Worm (Caenorhabditis elegans) whole organism, L4 larva: ENCODE results near the gene sdz-8.

Source experiments
- F44E2.7 ChIP-seq: fragments of 200-800 bp; sonication (Bioruptor generic); IDR thresholded peaks from 2 replicates; pipeline ENCODE4 v2.1.2; 2022; ENCODE audit warnings: missing genetic modification characterization, missing compliant biosample characterization
- T20F7.1 ChIP-seq: fragments of 200-800 bp; sonication (Bioruptor generic); optimal IDR thresholded peaks from 2 replicates; lab custom pipeline; 2018; ENCODE audit warnings: mild to moderate bottlenecking, missing genetic modification characterization, missing compliant biosample characterization
- Y105C5A.15 ChIP-seq: fragments of 200-800 bp; sonication (Bioruptor generic); IDR thresholded peaks from 2 replicates; pipeline ENCODE4 v1.3.6; 2022; ENCODE audit warnings: missing genetic modification characterization, missing compliant biosample characterization
- ama-1 ChIP-seq: fragments of 150-350 bp; optimal IDR thresholded peaks from 2 replicates; lab custom pipeline; 2014; ENCODE audit warnings: inconsistent platforms, mixed read lengths
- arid-1 ChIP-seq: fragments of 200-800 bp; sonication (Bioruptor generic); conservative IDR thresholded peaks from 2 replicates; pipeline ENCODE4 v1.3.6; 2022; ENCODE audit warnings: missing genetic modification reagents, missing genetic modification characterization, missing compliant biosample characterization
- ceh-28 ChIP-seq: fragments of 150-350 bp; optimal IDR thresholded peaks from 2 replicates; lab custom pipeline; 2014; ENCODE audit warnings: missing biosample characterization, missing genetic modification reagents, missing genetic modification characterization
- ctbp-1 ChIP-seq: fragments of 200-800 bp; sonication (Bioruptor generic); IDR thresholded peaks from 2 replicates; pipeline ENCODE4 v1.3.6; 2022; ENCODE audit warnings: missing genetic modification reagents, missing genetic modification characterization, missing compliant biosample characterization
- daf-16 ChIP-seq, 3 experiments: sonication (generic microtip); optimal IDR thresholded peaks; 2 replicates each; lab custom pipeline; 2016 to 2017; ENCODE audit warnings: missing genetic modification characterization in 3 of 3, missing genetic modification reagents in 3 of 3, mild to moderate bottlenecking in 2 of 3, missing compliant biosample characterization in 2 of 3, missing biosample characterization in 1 of 3, moderate library complexity in 1 of 3
- dmd-6 ChIP-seq: fragments of 200-800 bp; sonication (Bioruptor generic); IDR thresholded peaks from 2 replicates; pipeline ENCODE4 v1.3.6; 2022; ENCODE audit warnings: missing genetic modification reagents, missing genetic modification characterization, missing compliant biosample characterization
- dpl-1 ChIP-seq: fragments of 150-350 bp; optimal IDR thresholded peaks from 2 replicates; lab custom pipeline; 2014; ENCODE audit warnings: missing biosample characterization, missing genetic modification reagents, missing genetic modification characterization
- dve-1 ChIP-seq: sonication (generic microtip); optimal IDR thresholded peaks from 2 replicates; lab custom pipeline; 2017; ENCODE audit warnings: antibody characterized with exemption, mild to moderate bottlenecking, missing genetic modification characterization, missing compliant biosample characterization; ENCODE audit not compliant: insufficient read depth
- egl-27 ChIP-seq: sonication (generic microtip); optimal IDR thresholded peaks from 3 replicates; lab custom pipeline; 2017; ENCODE audit warnings: missing biosample characterization, missing genetic modification reagents, missing genetic modification characterization
- hlh-11 ChIP-seq: fragments of 200-800 bp; sonication (Bioruptor generic); optimal IDR thresholded peaks from 2 replicates; lab custom pipeline; 2018; ENCODE audit warnings: mild to moderate bottlenecking, missing genetic modification characterization, missing compliant biosample characterization
- hlh-30 ChIP-seq: sonication (generic microtip); optimal IDR thresholded peaks from 2 replicates; lab custom pipeline; 2017; ENCODE audit warnings: antibody characterized with exemption, mild to moderate bottlenecking, missing genetic modification characterization, missing compliant biosample characterization; ENCODE audit not compliant: insufficient read depth
- hmg-1.1 ChIP-seq: fragments of 200-800 bp; sonication (Bioruptor generic); IDR thresholded peaks from 2 replicates; pipeline ENCODE4 v1.3.6; 2022; ENCODE audit warnings: missing genetic modification reagents, missing genetic modification characterization, missing compliant biosample characterization
- lin-13 ChIP-seq: fragments of 150-350 bp; optimal IDR thresholded peaks from 2 replicates; lab custom pipeline; 2014; ENCODE audit warnings: missing biosample characterization, missing genetic modification reagents, missing genetic modification characterization
- lin-15B ChIP-seq: fragments of 150-350 bp; sonication (generic microtip); optimal IDR thresholded peaks from 3 replicates; lab custom pipeline; 2014; ENCODE audit warnings: missing biosample characterization, missing genetic modification characterization
- lin-29 ChIP-seq: fragments of 200-800 bp; sonication (Bioruptor generic); IDR thresholded peaks from 2 replicates; pipeline ENCODE4 v1.3.6; 2022; ENCODE audit warnings: missing genetic modification reagents, missing genetic modification characterization, missing compliant biosample characterization
- lin-39 ChIP-seq: fragments of 150-350 bp; optimal IDR thresholded peaks from 2 replicates; lab custom pipeline; 2014; ENCODE audit warnings: missing biosample characterization, missing genetic modification reagents, missing genetic modification characterization
- lsy-2 ChIP-seq, 2 experiments: fragments of 150-350 bp in 1 of 2; sonication (generic microtip) in 1 of 2; optimal IDR thresholded peaks; 2 replicates each; lab custom pipeline; 2014 to 2017; ENCODE audit warnings: missing biosample characterization in 2 of 2, missing genetic modification characterization in 2 of 2
- madf-5 ChIP-seq, 2 experiments: fragments of 200-800 bp; sonication (Bioruptor generic); IDR thresholded peaks; 2 replicates each; pipeline ENCODE4 v1.3.6; 2022; ENCODE audit warnings: missing compliant biosample characterization in 2 of 2, missing genetic modification characterization in 2 of 2
- mdl-1 ChIP-seq, 2 experiments: fragments of 150-350 bp in 1 of 2; sonication (generic microtip) in 1 of 2; optimal IDR thresholded peaks; 2 replicates each; lab custom pipeline; 2014 to 2017; ENCODE audit warnings: missing biosample characterization in 2 of 2, missing genetic modification characterization in 2 of 2
- mep-1 ChIP-seq: fragments of 150-350 bp; sonication (generic microtip); optimal IDR thresholded peaks from 3 replicates; lab custom pipeline; 2014; ENCODE audit warnings: missing biosample characterization, missing genetic modification characterization
- mes-2 ChIP-seq: sonication (generic microtip); optimal IDR thresholded peaks from 2 replicates; lab custom pipeline; 2016; ENCODE audit warnings: missing genotype, mild to moderate bottlenecking, missing genetic modification characterization, missing compliant biosample characterization; ENCODE audit not compliant: poor library complexity, severe bottlenecking
- mxl-2 ChIP-seq: fragments of 200-800 bp; sonication (Bioruptor generic); conservative IDR thresholded peaks from 2 replicates; pipeline ENCODE4 v1.3.6; 2022; ENCODE audit warnings: missing genetic modification reagents, missing genetic modification characterization, missing compliant biosample characterization
- mxl-3 ChIP-seq: fragments of 200-800 bp; sonication (Bioruptor generic); optimal IDR thresholded peaks from 2 replicates; lab custom pipeline; 2018; ENCODE audit warnings: mild to moderate bottlenecking, missing genetic modification characterization, missing compliant biosample characterization
- nhr-10 ChIP-seq: fragments of 150-350 bp; optimal IDR thresholded peaks from 2 replicates; lab custom pipeline; 2014; ENCODE audit warnings: missing biosample characterization, missing genetic modification characterization
- nhr-102 ChIP-seq: sonication (generic microtip); optimal IDR thresholded peaks from 2 replicates; lab custom pipeline; 2016; ENCODE audit warnings: mild to moderate bottlenecking, missing genetic modification characterization, moderate library complexity, missing compliant biosample characterization
- nhr-11 ChIP-seq: fragments of 150-350 bp; optimal IDR thresholded peaks from 2 replicates; lab custom pipeline; 2014; ENCODE audit warnings: missing biosample characterization, missing genetic modification characterization
- nhr-111 ChIP-seq: fragments of 200-800 bp; sonication (Bioruptor generic); optimal IDR thresholded peaks from 2 replicates; lab custom pipeline; 2018; ENCODE audit warnings: mild to moderate bottlenecking, missing genetic modification characterization, missing compliant biosample characterization
- nhr-25 ChIP-seq: sonication (generic microtip); optimal IDR thresholded peaks from 2 replicates; lab custom pipeline; 2017; ENCODE audit warnings: missing genetic modification characterization, mild to moderate bottlenecking, missing compliant biosample characterization, antibody characterized with exemption, moderate library complexity, borderline replicate concordance; ENCODE audit not compliant: insufficient read depth
- nhr-28 ChIP-seq: fragments of 150-350 bp; optimal IDR thresholded peaks from 2 replicates; lab custom pipeline; 2014; ENCODE audit warnings: missing biosample characterization, missing genetic modification characterization
- nhr-48 ChIP-seq: sonication (generic microtip); optimal IDR thresholded peaks from 2 replicates; lab custom pipeline; 2016; ENCODE audit warnings: mild to moderate bottlenecking, missing genetic modification characterization, missing compliant biosample characterization
- nhr-6 ChIP-seq: fragments of 150-350 bp; optimal IDR thresholded peaks from 2 replicates; lab custom pipeline; 2014; ENCODE audit warnings: missing biosample characterization, missing genetic modification characterization
- nhr-77 ChIP-seq: fragments of 150-350 bp; optimal IDR thresholded peaks from 2 replicates; lab custom pipeline; 2014; ENCODE audit warnings: missing biosample characterization, missing genetic modification characterization
- pha-4 ChIP-seq, 2 experiments: fragments of 150-350 bp in 1 of 2; fragments of 200-800 bp in 1 of 2; sonication (Bioruptor generic) in 1 of 2; IDR thresholded peaks in 1 of 2; optimal IDR thresholded peaks in 1 of 2; 2 replicates each; pipeline versions ENCODE4 v1.3.6 to Lab custom; 2014 to 2022; ENCODE audit warnings: missing genetic modification characterization in 2 of 2, missing genetic modification reagents in 2 of 2, missing biosample characterization in 1 of 2, missing compliant biosample characterization in 1 of 2
- pqm-1 ChIP-seq: sonication (generic microtip); optimal IDR thresholded peaks from 2 replicates; lab custom pipeline; 2017; ENCODE audit warnings: missing biosample characterization, missing genetic modification characterization
- rbr-2 ChIP-seq: sonication (generic microtip); optimal IDR thresholded peaks from 2 replicates; lab custom pipeline; 2016; ENCODE audit warnings: missing genotype, missing genetic modification characterization, missing compliant biosample characterization
- saeg-2 ChIP-seq: fragments of 200-800 bp; sonication (Bioruptor generic); IDR thresholded peaks from 2 replicates; pipeline ENCODE4 v1.3.6; 2022; ENCODE audit warnings: missing genetic modification reagents, missing genetic modification characterization, missing compliant biosample characterization
- set-16 ChIP-seq: fragments of 200-800 bp; sonication (Bioruptor generic); IDR thresholded peaks from 2 replicates; pipeline ENCODE4 v1.3.6; 2022; ENCODE audit warnings: missing genetic modification reagents, missing genetic modification characterization, missing compliant biosample characterization
- unc-130 ChIP-seq: sonication (generic microtip); optimal IDR thresholded peaks from 2 replicates; lab custom pipeline; 2016; ENCODE audit warnings: missing genetic modification reagents, missing genetic modification characterization, missing compliant biosample characterization
- unc-62 ChIP-seq, 3 experiments: fragments of 150-350 bp in 1 of 3; sonication (generic microtip); optimal IDR thresholded peaks in 2 of 3; peaks in 1 of 3; 1 replicate in 1 of 3; 2 replicates in 2 of 3; lab custom pipeline; 2014 to 2017; ENCODE audit warnings: missing biosample characterization in 3 of 3, missing genetic modification characterization in 3 of 3, missing genetic modification reagents in 3 of 3, missing genotype in 1 of 3
- zfp-3 ChIP-seq: fragments of 200-800 bp; sonication (Bioruptor generic); conservative IDR thresholded peaks from 2 replicates; pipeline ENCODE4 v1.3.6; 2022; ENCODE audit warnings: missing genetic modification reagents, missing genetic modification characterization, missing compliant biosample characterization
- ztf-7 ChIP-seq: fragments of 150-350 bp; optimal IDR thresholded peaks from 2 replicates; lab custom pipeline; 2014; ENCODE audit warnings: missing biosample characterization, missing genetic modification characterization

The sdz-8 gene

DNA sequence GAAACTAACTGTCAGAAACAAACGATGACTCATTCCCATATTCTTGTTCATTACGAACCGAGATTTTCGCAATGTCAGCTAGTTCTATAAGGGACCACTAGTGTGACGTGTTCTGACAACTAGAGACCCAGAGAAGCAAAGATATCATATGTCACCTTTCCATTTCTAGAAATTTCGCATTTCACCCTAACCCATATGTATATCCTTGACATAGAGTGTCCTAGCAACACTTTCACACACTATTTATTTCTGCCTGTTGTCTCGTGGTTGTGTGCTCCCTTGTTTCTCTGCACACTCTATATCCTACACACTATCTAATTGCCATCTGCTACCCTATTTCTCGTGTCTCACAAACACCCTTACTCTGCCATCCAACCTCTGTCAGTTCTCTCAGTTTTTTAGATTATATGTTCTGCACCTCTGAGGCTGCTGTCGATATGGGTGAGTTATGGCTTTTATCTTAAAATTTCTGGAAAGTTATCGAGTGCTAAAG is 33.0 kb upstream of the sdz-8 start, which contains the start of the genes F38B7.17 and F38B7.3:
F38B7.17 (minus strand) TSS at position 51 of the 493 bp plus-strand sequence.
F38B7.3 (plus strand) TSS at position 194 of the 493 bp plus-strand sequence.
- TF ChIP-seq ceh-28 (tag; lab: Kevin White, UChicago) (no peak), set-16 (GFP tag; lab: Robert Waterston, UW) (no peak), nhr-6 (tag; lab: Kevin White, UChicago) (peak; percentile 27), hlh-30 (peak; percentile 93), egl-27 (tag; lab: Kevin White, UChicago) (no peak), F44E2.7 (no peak), mxl-2 (GFP tag; lab: Robert Waterston, UW) (no peak), lin-13 (no peak), nhr-48 (peak; percentile 17), mep-1 (peak; percentile 48), dve-1 (tag; lab: Kevin White, UChicago) (peak; percentile 83), mes-2 (tag; lab: Kevin White, UChicago) (peak; percentile 46), T20F7.1 (GFP tag; lab: Kevin White, UChicago) (peak; percentile 39), mxl-3 (GFP tag; lab: Kevin White, UChicago) (peak; percentile 63), arid-1 (GFP tag; lab: Robert Waterston, UW) (no peak), mdl-1 (tag; optimal IDR thresholded peaks at IDR 0.05; lab: Kevin White, UChicago) (peak; percentile 66 to 91), daf-16 (GFP tag; optimal IDR thresholded peaks at IDR 0.05; lab: Kevin White, UChicago) (no peak), daf-16 (tag; optimal IDR thresholded peaks at IDR 0.05; lab: Kevin White, UChicago) (peak; percentile 85), lsy-2 (tag; optimal IDR thresholded peaks at IDR 0.05; lab: Kevin White, UChicago) (peak in 1 of 2 experiments; percentile 61), hlh-11 (tag; lab: Kevin White, UChicago) (peak; percentile 85), Y105C5A.15 (GFP tag; lab: Robert Waterston, UW) (no peak), nhr-102 (tag; lab: Kevin White, UChicago) (no peak), ctbp-1 (GFP tag; lab: Robert Waterston, UW) (0 out of 2 replicates have a peak, but pooled peaks have one; percentile 44), zfp-3 (no peak), nhr-111 (GFP tag; lab: Kevin White, UChicago) (no peak), unc-62 (GFP tag; optimal IDR thresholded peaks at IDR 0.05 in 1 of 2; lab: Kevin White, UChicago) (peak in 1 of 2 experiments; percentile 52), unc-62 (tag; optimal IDR thresholded peaks at IDR 0.05; lab: Kevin White, UChicago) (no peak), pqm-1 (tag; lab: Kevin White, UChicago) (peak; percentile 66), ztf-7 (tag; lab: Kevin White, UChicago) (peak; percentile 7), nhr-11 (tag; lab: Kevin White, UChicago) (peak; percentile 60), hmg-1.1 (GFP tag; lab: Robert Waterston, UW) (peak; percentile 41; the same call in 1 of the 2 replicates), ama-1 (peak; percentile 26), dmd-6 (peak; percentile 55), nhr-25 (tag; lab: Kevin White, UChicago) (peak; percentile 63), rbr-2 (tag; lab: Kevin White, UChicago) (peak; percentile 61), nhr-28 (tag; lab: Kevin White, UChicago) (peak; percentile 73), dpl-1 (peak; percentile 27)

DNA sequence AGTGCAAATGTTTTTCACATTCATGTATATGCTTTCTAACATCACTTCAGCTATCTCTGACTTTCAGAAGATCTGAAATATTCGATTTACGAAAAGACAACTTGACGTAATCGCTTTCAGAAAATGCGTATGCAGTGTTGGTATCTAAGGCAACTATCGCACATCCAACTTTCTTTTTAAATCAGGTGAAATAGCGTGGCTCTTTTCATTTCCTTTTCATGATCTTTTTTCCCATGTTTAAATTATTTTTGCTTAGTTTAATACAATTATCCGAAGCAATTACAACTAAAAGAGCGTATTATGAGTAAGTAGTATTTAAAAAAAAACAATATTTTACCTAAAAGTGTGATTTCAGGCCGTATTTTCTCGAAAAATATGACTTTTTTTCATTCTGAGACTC is 30.8 kb upstream of the sdz-8 start, which contains the start of gene F38B7.11:
F38B7.11 (plus strand) TSS at position 301 of the 400 bp plus-strand sequence.
- TF ChIP-seq daf-16 (GFP tag; optimal IDR thresholded peaks at IDR 0.05; lab: Kevin White, UChicago) (no peak), daf-16 (tag; optimal IDR thresholded peaks at IDR 0.05; lab: Kevin White, UChicago) (no peak), nhr-102 (tag; lab: Kevin White, UChicago) (no peak), lin-15B (tag; lab: Kevin White, UChicago) (no peak), lin-13 (no peak), lin-29 (GFP tag; lab: Robert Waterston, UW) (no peak), madf-5 (GFP tag; IDR thresholded peaks at IDR 0.05; lab: Robert Waterston, UW) (no peak), nhr-25 (tag; lab: Kevin White, UChicago) (no peak), saeg-2 (GFP tag; lab: Robert Waterston, UW) (no peak), unc-130 (no peak), pha-4 (GFP tag; IDR thresholded peaks at IDR 0.05; lab: Robert Waterston, UW) (no peak), pha-4 (tag; optimal IDR thresholded peaks at IDR 0.05; lab: Kevin White, UChicago) (no peak), lin-39 (no peak), lsy-2 (tag; optimal IDR thresholded peaks at IDR 0.05; lab: Kevin White, UChicago) (no peak), pqm-1 (tag; lab: Kevin White, UChicago) (no peak), unc-62 (GFP tag; optimal IDR thresholded peaks at IDR 0.05 in 1 of 2; lab: Kevin White, UChicago) (no peak), unc-62 (tag; optimal IDR thresholded peaks at IDR 0.05; lab: Kevin White, UChicago) (no peak), nhr-77 (tag; lab: Kevin White, UChicago) (no peak), nhr-11 (tag; lab: Kevin White, UChicago) (no peak), nhr-10 (no peak)
